Worm (Caenorhabditis elegans) whole organism, L4/young adult: ENCODE data around the gene Y51B9A.14.

Experiments
- dao-5 ChIP-seq: sonication (generic microtip); optimal IDR thresholded peaks from 2 replicates; lab custom pipeline; 2016; ENCODE audit warnings: missing genotype, missing genetic modification characterization, moderate library complexity, missing compliant biosample characterization
- him-1 ChIP-seq: sonication (generic microtip); optimal IDR thresholded peaks from 2 replicates; lab custom pipeline; 2016; ENCODE audit warnings: missing genotype, missing genetic modification reagents, missing genetic modification characterization, missing compliant biosample characterization

DNA sequence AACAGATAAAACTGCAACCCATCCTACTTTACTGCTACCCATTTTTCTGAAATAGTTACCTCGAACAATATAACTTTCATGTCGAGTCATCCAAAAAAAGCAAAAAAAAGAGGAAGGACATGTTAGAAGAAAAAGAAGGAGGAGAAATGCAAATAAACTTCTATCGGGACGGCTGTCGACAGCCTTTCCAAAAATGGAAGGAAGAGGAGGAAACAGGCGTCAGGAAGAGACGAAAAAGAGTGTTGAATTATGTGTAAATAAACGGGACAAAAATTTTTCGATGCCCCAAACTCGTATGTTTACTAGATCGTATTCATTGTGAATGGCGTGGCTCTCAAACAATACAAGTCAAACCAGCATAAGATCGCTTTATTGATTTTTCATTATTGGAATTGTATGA lies 29.4 kb upstream of the Y51B9A.14 start, which contains the start of gene M176.5:
- TF ChIP-seq dao-5 (tag; lab: Kevin White, UChicago) (no peak), him-1 (tag; lab: Kevin White, UChicago) (no peak)
